Worm (Caenorhabditis elegans): Measurements from ENCODE around the gene R04B5.1.
A peak's percentile ranks its signal among the peaks of the same experiment; 100 is the strongest.

R04B5.1 gene

DNA sequence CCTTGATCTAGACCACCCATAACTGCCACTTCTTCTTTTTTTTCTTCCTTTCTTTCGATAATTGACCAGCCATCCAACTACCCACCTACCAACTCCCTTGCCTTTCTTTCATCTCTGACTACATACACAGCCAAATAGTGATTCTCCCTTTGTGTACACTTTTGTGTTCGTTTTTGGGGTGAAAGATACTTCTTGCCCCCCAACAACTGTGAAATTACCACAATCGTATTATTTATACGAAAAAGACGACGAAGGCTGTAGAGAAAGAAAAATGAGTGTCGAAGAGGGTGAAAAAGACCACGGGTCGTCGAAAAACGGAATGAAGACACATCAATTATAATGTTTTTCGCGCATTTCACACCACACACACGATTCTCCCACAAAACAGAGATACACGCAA is 31.6 kb downstream of the R04B5.1 start (continued):
- no peak for TF ChIP-seq egl-27 (tag; optimal IDR thresholded peaks at IDR 0.05)
- TF ChIP-seq mep-1 (tag; optimal IDR thresholded peaks at IDR 0.05): peak; percentile 22
- TF ChIP-seq Y5F2A.4 (GFP tag; optimal IDR thresholded peaks at IDR 0.05): no peak
- peak; percentile 2 for TF ChIP-seq nhr-11 (tag; optimal IDR thresholded peaks at IDR 0.05)

- no peak for TF ChIP-seq daf-16 (GFP tag; optimal IDR thresholded peaks at IDR 0.05)
- no peak for TF ChIP-seq daf-16 (tag; optimal IDR thresholded peaks at IDR 0.05)
- TF ChIP-seq aha-1 (tag): peak; percentile 29
Observed at ce11 chrV:10044735-10045134, 33.4 kb downstream of the R04B5.1 start.

- no peak for TF ChIP-seq dpl-1 (GFP tag; optimal IDR thresholded peaks at IDR 0.05)
- TF ChIP-seq set-16 (GFP tag; IDR thresholded peaks at IDR 0.05): 0 out of 2 replicates have a peak, but pooled peaks have one; percentile 11
- TF ChIP-seq dmd-6 (GFP tag; IDR thresholded peaks at IDR 0.05): peak; percentile 66
- TF ChIP-seq snpc-1.2 (GFP tag; IDR thresholded peaks at IDR 0.05): no peak
- TF ChIP-seq ztf-11 (tag; optimal IDR thresholded peaks at IDR 0.05): no peak
- TF ChIP-seq nhr-41 (GFP tag; IDR thresholded peaks at IDR 0.05): no peak
- peak; percentile 3 for TF ChIP-seq gei-8 (GFP tag; optimal IDR thresholded peaks at IDR 0.05)
- peak; percentile 61; the same call in 1 of the 2 replicates for TF ChIP-seq tra-1 (GFP tag; IDR thresholded peaks at IDR 0.05)
- peak; percentile 64 for TF ChIP-seq hmg-1.1 (GFP tag; IDR thresholded peaks at IDR 0.05)
- no peak for TF ChIP-seq saeg-2 (GFP tag; IDR thresholded peaks at IDR 0.05)
- peak in 1 of 2 experiments; percentile 12 for TF ChIP-seq daf-16 (GFP tag; optimal IDR thresholded peaks at IDR 0.05)
- TF ChIP-seq daf-16 (tag; optimal IDR thresholded peaks at IDR 0.05): no peak
- TF ChIP-seq mep-1 (tag; optimal IDR thresholded peaks at IDR 0.05): peak; percentile 69
- no peak for TF ChIP-seq cey-2 (tag; optimal IDR thresholded peaks at IDR 0.05; ENCODE audit: borderline replicate concordance, insufficient read depth)
- TF ChIP-seq T20F7.1 (GFP tag; optimal IDR thresholded peaks at IDR 0.05): peak; percentile 3
- TF ChIP-seq lsy-2 (tag; optimal IDR thresholded peaks at IDR 0.05): peak; percentile 4 to 86
- no peak for TF ChIP-seq ztf-7 (tag; optimal IDR thresholded peaks at IDR 0.05)
- peak; percentile 41 for TF ChIP-seq pha-4 (GFP tag; IDR thresholded peaks at IDR 0.05)
- no peak for TF ChIP-seq pha-4 (tag; optimal IDR thresholded peaks at IDR 0.05)
- no peak for TF ChIP-seq vab-7 (GFP tag; IDR thresholded peaks at IDR 0.05)
- TF ChIP-seq F10B5.3 (tag; optimal IDR thresholded peaks at IDR 0.05): no peak
- no peak for TF ChIP-seq lim-7 (GFP tag; IDR thresholded peaks at IDR 0.05)
- TF ChIP-seq mdl-1 (tag; optimal IDR thresholded peaks at IDR 0.05): peak in 1 of 2 experiments; percentile 88
- no peak for TF ChIP-seq Y5F2A.4 (GFP tag; optimal IDR thresholded peaks at IDR 0.05)
- peak; percentile 70 for TF ChIP-seq nhr-11 (tag; optimal IDR thresholded peaks at IDR 0.05)
- no peak for TF ChIP-seq madf-9 (GFP tag; conservative IDR thresholded peaks at IDR 0.05)
- no peak for TF ChIP-seq Y105C5A.15 (GFP tag; IDR thresholded peaks at IDR 0.05)
- no peak for TF ChIP-seq F26F4.8 (GFP tag; conservative IDR thresholded peaks at IDR 0.05)
- TF ChIP-seq unc-62 (GFP tag; optimal IDR thresholded peaks at IDR 0.05 in 1 of 2): peak in 1 of 2 experiments; percentile 80
- no peak for TF ChIP-seq unc-62 (tag; optimal IDR thresholded peaks at IDR 0.05)
- no peak for TF ChIP-seq daf-8 (GFP tag; IDR thresholded peaks at IDR 0.05)
- TF ChIP-seq hlh-11 (tag; optimal IDR thresholded peaks at IDR 0.05): peak; percentile 81
- no peak for TF ChIP-seq ZK337.2 (GFP tag; IDR thresholded peaks at IDR 0.05)
- TF ChIP-seq hlh-30 (tag; optimal IDR thresholded peaks at IDR 0.05; ENCODE audit: insufficient read depth): peak; percentile 93
- peak; percentile 67 for TF ChIP-seq dve-1 (tag; optimal IDR thresholded peaks at IDR 0.05; ENCODE audit: insufficient read depth)
- TF ChIP-seq daf-12 (tag; optimal IDR thresholded peaks at IDR 0.05): no peak
- no peak for TF ChIP-seq zip-11 (GFP tag; IDR thresholded peaks at IDR 0.05)
- TF ChIP-seq nhr-76 (tag; optimal IDR thresholded peaks at IDR 0.05): no peak
- TF ChIP-seq nhr-28 (tag; optimal IDR thresholded peaks at IDR 0.05): peak; percentile 69
- TF ChIP-seq Y48G9A.11 (GFP tag; IDR thresholded peaks at IDR 0.05): no peak
- TF ChIP-seq spr-1 (tag; optimal IDR thresholded peaks at IDR 0.05): no peak
- no peak for TF ChIP-seq attf-4 (tag; optimal IDR thresholded peaks at IDR 0.05)
- TF ChIP-seq madf-5 (GFP tag; IDR thresholded peaks at IDR 0.05): no peak
- TF ChIP-seq duxl-1 (tag; optimal IDR thresholded peaks at IDR 0.05; ENCODE audit: poor library complexity): no peak
- no peak for TF ChIP-seq zfp-3 (GFP tag; conservative IDR thresholded peaks at IDR 0.05)
Observed at ce11 chrV:10043234-10043796, 34.8 kb downstream of the R04B5.1 start, which contains the start of gene T06E8.8. Gene T06E8.8, plus strand, starts transcription at chrV:10043746.

All from whole organism, L4 larva.